Fruit fly (Drosophila melanogaster): ENCODE results near the gene Trmt112.
A peak's percentile ranks its signal among the peaks of the same experiment; 100 is the strongest.

Gene Trmt112

dm6 chr3L:21216697-21217291 lies at the start of gene Trmt112, which contains the start of gene Ilk:
Gene Trmt112, minus strand, starts transcription at chr3L:21216839.
Gene Ilk, plus strand, starts transcription at chr3L:21216901.
- TF ChIP-seq onecut (GFP tag; IDR thresholded peaks at IDR 0.05) = peak; percentile 78; the same call in 1 of the 2 replicates
- TF ChIP-seq YL-1 (GFP tag; optimal IDR thresholded peaks at IDR 0.05) = peak; percentile 91
- peak; percentile 19 for TF ChIP-seq cg (GFP tag; optimal IDR thresholded peaks at IDR 0.05)
- TF ChIP-seq mirr (GFP tag; optimal IDR thresholded peaks at IDR 0.05) = peak; percentile 10
- TF ChIP-seq zf30C (GFP tag; optimal IDR thresholded peaks at IDR 0.05) = peak; percentile 10
- peak; percentile 83 for TF ChIP-seq CHES-1-like (GFP tag; optimal IDR thresholded peaks at IDR 0.05)
- TF ChIP-seq amos (GFP tag; IDR thresholded peaks at IDR 0.05; ENCODE audit: partially characterized antibody) = peak; percentile 91
- no peak for TF ChIP-seq abd-A (tag; optimal IDR thresholded peaks at IDR 0.05)
- TF ChIP-seq inv (GFP tag; IDR thresholded peaks at IDR 0.05; ENCODE audit: partially characterized antibody) = peak; percentile 81
- TF ChIP-seq Bdp1 (GFP tag; optimal IDR thresholded peaks at IDR 0.05) = no peak
- TF ChIP-seq CG7963 (GFP tag; IDR thresholded peaks at IDR 0.05; ENCODE audit: partially characterized antibody) = peak; percentile 80
- TF ChIP-seq Opbp (GFP tag; IDR thresholded peaks at IDR 0.05; ENCODE audit: partially characterized antibody) = peak; percentile 92
- TF ChIP-seq gem (tag; optimal IDR thresholded peaks at IDR 0.05) = no peak
- TF ChIP-seq Oaz (GFP tag; IDR thresholded peaks at IDR 0.05) = no peak
- TF ChIP-seq otp (GFP tag; IDR thresholded peaks at IDR 0.05) = no peak
- no peak for TF ChIP-seq bsh (GFP tag; optimal IDR thresholded peaks at IDR 0.05)
- TF ChIP-seq CG17802 (tag; optimal IDR thresholded peaks at IDR 0.05) = peak; percentile 41
- no peak for TF ChIP-seq corto (GFP tag; optimal IDR thresholded peaks at IDR 0.05)
- no peak for TF ChIP-seq CG7556 (GFP tag; optimal IDR thresholded peaks at IDR 0.05)
- TF ChIP-seq Hmx (GFP tag; optimal IDR thresholded peaks at IDR 0.05) = no peak
- peak; percentile 95 for TF ChIP-seq Dref (GFP tag; IDR thresholded peaks at IDR 0.05)
- TF ChIP-seq Med (GFP tag) = peak; percentile 87
- peak; percentile 87 for TF ChIP-seq CG9797 (GFP tag; optimal IDR thresholded peaks at IDR 0.05)
- peak; percentile 47 for TF ChIP-seq CG13624 (GFP tag; optimal IDR thresholded peaks at IDR 0.05)
- TF ChIP-seq ato (GFP tag; IDR thresholded peaks at IDR 0.05; ENCODE audit: partially characterized antibody) = peak; percentile 85
- TF ChIP-seq tap (tag; optimal IDR thresholded peaks at IDR 0.05) = no peak
- TF ChIP-seq row (GFP tag; IDR thresholded peaks at IDR 0.05) = peak; percentile 38; the same call in 1 of the 3 replicates
- peak; percentile 84 for TF ChIP-seq CG16813 (GFP tag; IDR thresholded peaks at IDR 0.05; ENCODE audit: partially characterized antibody)
- TF ChIP-seq stwl (tag; optimal IDR thresholded peaks at IDR 0.05) = peak; percentile 90
- TF ChIP-seq tin (GFP tag; optimal IDR thresholded peaks at IDR 0.05) = no peak
- 0 out of 3 replicates have a peak, but pooled peaks have one; percentile 12 for TF ChIP-seq Dbx (GFP tag; IDR thresholded peaks at IDR 0.05)
- no peak for TF ChIP-seq CG6254 (GFP tag; optimal IDR thresholded peaks at IDR 0.05)
- peak; percentile 22 for TF ChIP-seq Xbp1 (GFP tag; optimal IDR thresholded peaks at IDR 0.05)
- peak; percentile 89 for TF ChIP-seq BEAF-32 (GFP tag; optimal IDR thresholded peaks at IDR 0.05)
- no peak for TF ChIP-seq bcd (GFP tag; optimal IDR thresholded peaks at IDR 0.05)
- peak; percentile 97 for TF ChIP-seq pzg (GFP tag; optimal IDR thresholded peaks at IDR 0.05)
- TF ChIP-seq HLH4C (GFP tag; IDR thresholded peaks at IDR 0.05; ENCODE audit: partially characterized antibody) = peak; percentile 84
- peak; percentile 81 for TF ChIP-seq CG3847 (GFP tag; IDR thresholded peaks at IDR 0.05)
- TF ChIP-seq B-H2 (GFP tag; optimal IDR thresholded peaks at IDR 0.05) = peak; percentile 26
- peak; percentile 57 for TF ChIP-seq CG33213 (GFP tag; optimal IDR thresholded peaks at IDR 0.05)
- no peak for TF ChIP-seq hth (optimal IDR thresholded peaks at IDR 0.05)
- TF ChIP-seq unc-4 (GFP tag; IDR thresholded peaks at IDR 0.05; ENCODE audit: partially characterized antibody) = peak; percentile 78
- peak; percentile 37 for TF ChIP-seq trem (tag; optimal IDR thresholded peaks at IDR 0.05)
- peak; percentile 83 for TF ChIP-seq Ets97D (GFP tag; optimal IDR thresholded peaks at IDR 0.05)
- TF ChIP-seq zen2 (GFP tag; IDR thresholded peaks at IDR 0.05; ENCODE audit: partially characterized antibody) = peak; percentile 62
- TF ChIP-seq Rfx (GFP tag; IDR thresholded peaks at IDR 0.05) = peak; percentile 42; the same call in 1 of the 2 replicates
- no peak for TF ChIP-seq dysf (GFP tag; IDR thresholded peaks at IDR 0.05)
- 0 out of 2 replicates have a peak, but pooled peaks have one; percentile 12 for TF ChIP-seq slbo (GFP tag; IDR thresholded peaks at IDR 0.05)
- peak; percentile 45 for TF ChIP-seq CG2712 (tag; optimal IDR thresholded peaks at IDR 0.05)
